Worm (Caenorhabditis elegans) whole organism, L1 larva: ENCODE measurements around the gene K08D10.11.

Experiments used
- ama-1 ChIP-seq: fragments of 150-350 bp; optimal IDR thresholded peaks from 2 replicates; lab custom pipeline; 2014
- elt-3 ChIP-seq, 6 experiments: fragments of 150-350 bp in 1 of 6; sonication (generic microtip); optimal IDR thresholded peaks; 2 replicates each; lab custom pipeline; 2017 to 2018; ENCODE audit warnings: missing biosample characterization in 6 of 6, missing genetic modification characterization in 6 of 6, inconsistent platforms in 1 of 6
- fkh-8 ChIP-seq: sonication (generic microtip); optimal IDR thresholded peaks from 2 replicates; lab custom pipeline; 2016; ENCODE audit warnings: mild to moderate bottlenecking, missing genetic modification characterization, missing compliant biosample characterization
- nhr-237 ChIP-seq: fragments of 150-350 bp; optimal IDR thresholded peaks from 2 replicates; lab custom pipeline; 2014; ENCODE audit warnings: missing biosample characterization, missing genetic modification characterization
- nhr-28 ChIP-seq: fragments of 150-350 bp; optimal IDR thresholded peaks from 2 replicates; lab custom pipeline; 2014; ENCODE audit warnings: missing biosample characterization, missing genetic modification characterization
- tbx-2 ChIP-seq: sonication (generic microtip); optimal IDR thresholded peaks from 2 replicates; lab custom pipeline; 2016; ENCODE audit warnings: missing genetic modification characterization, missing compliant biosample characterization

- TF ChIP-seq fkh-8 (no peak), ama-1 (lab: Kevin White, UChicago) (no peak), tbx-2 (tag; lab: Kevin White, UChicago) (no peak), elt-3 (tag; optimal IDR thresholded peaks at IDR 0.05; lab: Kevin White, UChicago) (no peak), nhr-28 (tag; lab: Kevin White, UChicago) (no peak), nhr-237 (tag; lab: Kevin White, UChicago) (no peak)
Measured at ce11 chrIV:4164392-4164791, 21.6 kb downstream of the K08D10.11 start, which contains the start of gene scrm-8.
